Worm (Caenorhabditis elegans): ENCODE results near the gene ZK856.19.

- TF ChIP-seq blmp-1 (tag; optimal IDR thresholded peaks at IDR 0.05) = peak; percentile 13
- TF ChIP-seq isw-1 (GFP tag; IDR thresholded peaks at IDR 0.05) = no peak
- TF ChIP-seq aly-2 (tag; optimal IDR thresholded peaks at IDR 0.05) = no peak
These were observed 34.0 kb upstream of the ZK856.19 start, which contains the start of gene fubl-1 for ce11 chrV:10238665-10239064.

Measured in whole organism, L1 larva.